Worm (Caenorhabditis elegans) whole organism, young adult: ENCODE measurements around the gene elt-6.

Experiments
- F10E7.11 ChIP-seq: sonication (generic microtip); optimal IDR thresholded peaks from 2 replicates; lab custom pipeline; 2017; ENCODE audit warnings: mild to moderate bottlenecking, missing genetic modification characterization, moderate library complexity, missing compliant biosample characterization
- F49E8.2 ChIP-seq: sonication (generic microtip); optimal IDR thresholded peaks from 3 replicates; lab custom pipeline; 2017; ENCODE audit warnings: missing genetic modification characterization, mild to moderate bottlenecking, missing compliant biosample characterization, antibody characterized with exemption, moderate library complexity; ENCODE audit not compliant: insufficient read depth
- Y53G8AR.9 ChIP-seq: fragments of 200-800 bp; sonication (Bioruptor generic); conservative IDR thresholded peaks from 2 replicates; pipeline ENCODE4 v1.3.6; 2022; ENCODE audit warnings: missing genetic modification reagents, missing genetic modification characterization, missing compliant biosample characterization
- ZK185.1 ChIP-seq: sonication (generic microtip); optimal IDR thresholded peaks from 2 replicates; lab custom pipeline; 2016; ENCODE audit warnings: mild to moderate bottlenecking, missing genetic modification characterization, missing compliant biosample characterization; ENCODE audit not compliant: poor library complexity, severe bottlenecking
- aptf-2 ChIP-seq: fragments of 200-800 bp; sonication (Bioruptor generic); conservative IDR thresholded peaks from 2 replicates; pipeline ENCODE4 v1.3.6; 2022; ENCODE audit warnings: missing genetic modification reagents, missing genetic modification characterization, missing compliant biosample characterization
- attf-6 ChIP-seq: fragments of 200-800 bp; sonication (Bioruptor generic); IDR thresholded peaks from 2 replicates; pipeline ENCODE4 v1.3.6; 2022; ENCODE audit warnings: missing genetic modification reagents, missing genetic modification characterization, missing compliant biosample characterization
- egrh-3 ChIP-seq: fragments of 200-800 bp; sonication (Bioruptor generic); IDR thresholded peaks from 2 replicates; pipeline ENCODE4 v1.3.6; 2022; ENCODE audit warnings: missing genetic modification reagents, missing genetic modification characterization, missing compliant biosample characterization
- madf-6 ChIP-seq: fragments of 200-800 bp; sonication (Bioruptor generic); IDR thresholded peaks from 2 replicates; pipeline ENCODE4 v1.3.6; 2022; ENCODE audit warnings: missing genetic modification reagents, missing genetic modification characterization, missing compliant biosample characterization
- nfyb-1 ChIP-seq: fragments of 200-800 bp; sonication (Bioruptor generic); IDR thresholded peaks from 2 replicates; pipeline ENCODE4 v1.3.6; 2022; ENCODE audit warnings: missing genetic modification reagents, missing genetic modification characterization, missing compliant biosample characterization
- snpc-1.3 ChIP-seq: sonication (generic microtip); optimal IDR thresholded peaks from 2 replicates; lab custom pipeline; 2017; ENCODE audit warnings: missing genetic modification characterization, mild to moderate bottlenecking, missing compliant biosample characterization, antibody characterized with exemption, moderate library complexity, missing genotype, missing genetic modification reagents; ENCODE audit not compliant: insufficient read depth
- tlf-1 ChIP-seq: fragments of 200-800 bp; sonication (Bioruptor generic); optimal IDR thresholded peaks from 2 replicates; lab custom pipeline; 2018; ENCODE audit warnings: mild to moderate bottlenecking, missing genetic modification characterization, missing compliant biosample characterization
- unc-130 ChIP-seq: sonication (generic microtip); optimal IDR thresholded peaks from 2 replicates; lab custom pipeline; 2016; ENCODE audit warnings: missing genetic modification reagents, missing genetic modification characterization, missing compliant biosample characterization
- unc-62 ChIP-seq: fragments of 150-350 bp; optimal IDR thresholded peaks from 2 replicates; lab custom pipeline; 2014; ENCODE audit warnings: missing biosample characterization, missing genetic modification reagents, missing genetic modification characterization

ce11 chrIV:1917819-1918218 is at the start of gene elt-6:
- TF ChIP-seq unc-62 (GFP tag; lab: Kevin White, UChicago) = no peak
- no peak for TF ChIP-seq madf-6 (GFP tag; lab: Robert Waterston, UW)
- TF ChIP-seq nfyb-1 (GFP tag; lab: Robert Waterston, UW) = no peak
- TF ChIP-seq snpc-1.3 = no peak
- no peak for TF ChIP-seq F10E7.11
- no peak for TF ChIP-seq aptf-2
- no peak for TF ChIP-seq F49E8.2 (tag; lab: Kevin White, UChicago)
- TF ChIP-seq Y53G8AR.9 (GFP tag; lab: Robert Waterston, UW) = no peak
- TF ChIP-seq attf-6 = no peak
- TF ChIP-seq unc-130 (GFP tag; lab: Kevin White, UChicago) = no peak
- 0 out of 2 replicates have a peak, but pooled peaks have one; percentile 40 for TF ChIP-seq egrh-3 (GFP tag; lab: Robert Waterston, UW)
- no peak for TF ChIP-seq tlf-1
- TF ChIP-seq ZK185.1 (tag; lab: Kevin White, UChicago) = no peak
